Worm (Caenorhabditis elegans) whole organism, young adult: ENCODE results near the gene H01M10.1.
A peak's percentile ranks its signal among the peaks of the same experiment; 100 is the strongest.

Experiments used
- B0019.2 ChIP-seq: fragments of 200-800 bp; sonication (Bioruptor generic); conservative IDR thresholded peaks from 2 replicates; pipeline ENCODE4 v1.3.6; 2022; ENCODE audit warnings: missing genetic modification reagents, missing genetic modification characterization, missing compliant biosample characterization
- B0261.1 ChIP-seq: sonication (generic microtip); optimal IDR thresholded peaks from 2 replicates; lab custom pipeline; 2016; ENCODE audit warnings: mild to moderate bottlenecking, missing genetic modification characterization, moderate library complexity, missing compliant biosample characterization
- B0336.3 ChIP-seq: fragments of 200-800 bp; sonication (Bioruptor generic); IDR thresholded peaks from 2 replicates; pipeline ENCODE4 v1.3.6; 2022; ENCODE audit warnings: missing genetic modification characterization, missing compliant biosample characterization
- D2030.7 ChIP-seq: fragments of 200-800 bp; sonication (Bioruptor generic); IDR thresholded peaks from 2 replicates; pipeline ENCODE4 v1.3.6; 2022; ENCODE audit warnings: missing genetic modification reagents, missing genetic modification characterization, missing compliant biosample characterization
- F10E7.11 ChIP-seq: sonication (generic microtip); optimal IDR thresholded peaks from 2 replicates; lab custom pipeline; 2017; ENCODE audit warnings: mild to moderate bottlenecking, missing genetic modification characterization, moderate library complexity, missing compliant biosample characterization
- F33H1.4 ChIP-seq: fragments of 200-800 bp; sonication (Bioruptor generic); IDR thresholded peaks from 2 replicates; pipeline ENCODE4 v1.3.6; 2022; ENCODE audit warnings: missing genetic modification reagents, missing genetic modification characterization, missing compliant biosample characterization
- F39B2.1 ChIP-seq: fragments of 200-800 bp; sonication (Bioruptor generic); IDR thresholded peaks from 2 replicates; pipeline ENCODE4 v1.3.6; 2022; ENCODE audit warnings: missing genetic modification reagents, missing genetic modification characterization, missing compliant biosample characterization
- K11D2.4 ChIP-seq: fragments of 200-800 bp; sonication (Bioruptor generic); IDR thresholded peaks from 2 replicates; pipeline ENCODE4 v1.3.6; 2022; ENCODE audit warnings: missing genetic modification reagents, missing genetic modification characterization, missing compliant biosample characterization
- Y53F4B.3 ChIP-seq: fragments of 200-800 bp; sonication (Bioruptor generic); IDR thresholded peaks from 2 replicates; pipeline ENCODE4 v1.3.6; 2022; ENCODE audit warnings: missing genetic modification reagents, missing genetic modification characterization, missing compliant biosample characterization
- Y53G8AR.9 ChIP-seq: fragments of 200-800 bp; sonication (Bioruptor generic); conservative IDR thresholded peaks from 2 replicates; pipeline ENCODE4 v1.3.6; 2022; ENCODE audit warnings: missing genetic modification reagents, missing genetic modification characterization, missing compliant biosample characterization
- Y67H2A.10 ChIP-seq: fragments of 200-800 bp; sonication (Bioruptor generic); conservative IDR thresholded peaks from 2 replicates; pipeline ENCODE4 v1.3.6; 2022; ENCODE audit warnings: missing genetic modification reagents, missing genetic modification characterization, missing compliant biosample characterization
- ZK185.1 ChIP-seq: sonication (generic microtip); optimal IDR thresholded peaks from 2 replicates; lab custom pipeline; 2016; ENCODE audit warnings: mild to moderate bottlenecking, missing genetic modification characterization, missing compliant biosample characterization; ENCODE audit not compliant: poor library complexity, severe bottlenecking
- akir-1 ChIP-seq: fragments of 200-800 bp; sonication (Bioruptor generic); optimal IDR thresholded peaks from 2 replicates; lab custom pipeline; 2018; ENCODE audit warnings: mild to moderate bottlenecking, missing genetic modification characterization, moderate library complexity, missing compliant biosample characterization
- aptf-3 ChIP-seq: fragments of 200-800 bp; sonication (Bioruptor generic); IDR thresholded peaks from 2 replicates; pipeline ENCODE4 v1.3.6; 2022; ENCODE audit warnings: missing genetic modification characterization, missing compliant biosample characterization
- atf-7 ChIP-seq: sonication (generic microtip); optimal IDR thresholded peaks from 2 replicates; lab custom pipeline; 2017; ENCODE audit warnings: mild to moderate bottlenecking, missing genetic modification characterization, missing compliant biosample characterization
- attf-3 ChIP-seq: fragments of 200-800 bp; sonication (Bioruptor generic); conservative IDR thresholded peaks from 2 replicates; pipeline ENCODE4 v1.3.6; 2022; ENCODE audit warnings: missing genetic modification reagents, missing genetic modification characterization, missing compliant biosample characterization
- attf-5 ChIP-seq: fragments of 200-800 bp; sonication (Bioruptor generic); optimal IDR thresholded peaks from 2 replicates; lab custom pipeline; 2018; ENCODE audit warnings: mild to moderate bottlenecking, missing genetic modification characterization, missing compliant biosample characterization
- ceh-100 ChIP-seq: fragments of 200-800 bp; sonication (Bioruptor generic); IDR thresholded peaks from 2 replicates; pipeline ENCODE4 v1.3.6; 2022; ENCODE audit warnings: missing genetic modification reagents, missing genetic modification characterization, missing compliant biosample characterization
- ceh-27 ChIP-seq: fragments of 200-800 bp; sonication (Bioruptor generic); optimal IDR thresholded peaks from 2 replicates; lab custom pipeline; 2018; ENCODE audit warnings: mild to moderate bottlenecking, missing genetic modification characterization, moderate library complexity, missing compliant biosample characterization
- ceh-40 ChIP-seq: fragments of 200-800 bp; sonication (Bioruptor generic); IDR thresholded peaks from 2 replicates; pipeline ENCODE4 v1.3.6; 2022; ENCODE audit warnings: missing genetic modification characterization, missing compliant biosample characterization
- ceh-79 ChIP-seq: sonication (generic microtip); optimal IDR thresholded peaks from 2 replicates; lab custom pipeline; 2017; ENCODE audit warnings: mild to moderate bottlenecking, missing genetic modification characterization, missing compliant biosample characterization
- chd-7 ChIP-seq: sonication (generic microtip); optimal IDR thresholded peaks from 2 replicates; lab custom pipeline; 2016; ENCODE audit warnings: mild to moderate bottlenecking, missing genetic modification characterization, moderate library complexity, missing compliant biosample characterization
- dox-1 ChIP-seq: fragments of 200-800 bp; sonication (Bioruptor generic); IDR thresholded peaks from 2 replicates; pipeline ENCODE4 v1.3.6; 2022; ENCODE audit warnings: missing genetic modification reagents, missing genetic modification characterization, missing compliant biosample characterization
- dpff-1 ChIP-seq: sonication (generic microtip); optimal IDR thresholded peaks from 2 replicates; lab custom pipeline; 2017; ENCODE audit warnings: mild to moderate bottlenecking, missing genetic modification characterization, missing compliant biosample characterization
- egl-18 ChIP-seq: fragments of 200-800 bp; sonication (Bioruptor generic); IDR thresholded peaks from 2 replicates; pipeline ENCODE4 v1.3.6; 2022; ENCODE audit warnings: missing genetic modification reagents, missing genetic modification characterization, missing compliant biosample characterization
- ekl-4 ChIP-seq: fragments of 200-800 bp; sonication (Bioruptor generic); IDR thresholded peaks from 2 replicates; pipeline ENCODE4 v1.3.6; 2022; ENCODE audit warnings: missing genetic modification reagents, missing genetic modification characterization, missing compliant biosample characterization
- ets-4 ChIP-seq: fragments of 200-800 bp; sonication (Bioruptor generic); optimal IDR thresholded peaks from 2 replicates; lab custom pipeline; 2018; ENCODE audit warnings: mild to moderate bottlenecking, missing genetic modification characterization, missing compliant biosample characterization
- hlh-12 ChIP-seq: sonication (generic microtip); optimal IDR thresholded peaks from 2 replicates; lab custom pipeline; 2016; ENCODE audit warnings: missing genetic modification characterization, missing compliant biosample characterization
- hlh-26 ChIP-seq: fragments of 200-800 bp; sonication (Bioruptor generic); conservative IDR thresholded peaks from 2 replicates; pipeline ENCODE4 v1.3.6; 2022; ENCODE audit warnings: missing genetic modification reagents, missing genetic modification characterization, missing compliant biosample characterization
- lag-1 ChIP-seq: fragments of 200-800 bp; sonication (Bioruptor generic); IDR thresholded peaks from 2 replicates; pipeline ENCODE4 v1.3.6; 2022; ENCODE audit warnings: missing genetic modification reagents, missing genetic modification characterization, missing compliant biosample characterization
- lin-40 ChIP-seq: sonication (generic microtip); optimal IDR thresholded peaks from 2 replicates; lab custom pipeline; 2016; ENCODE audit warnings: missing genetic modification characterization, mild to moderate bottlenecking, missing compliant biosample characterization, missing genotype, missing genetic modification reagents
- lir-1 ChIP-seq: fragments of 200-800 bp; sonication (Bioruptor generic); conservative IDR thresholded peaks from 2 replicates; pipeline ENCODE4 v1.3.6; 2022; ENCODE audit warnings: missing genetic modification reagents, missing genetic modification characterization, missing compliant biosample characterization
- lsl-1 ChIP-seq: fragments of 200-800 bp; sonication (Bioruptor generic); optimal IDR thresholded peaks from 2 replicates; lab custom pipeline; 2018; ENCODE audit warnings: mild to moderate bottlenecking, missing genetic modification characterization, moderate library complexity, missing compliant biosample characterization
- nfyb-1 ChIP-seq: fragments of 200-800 bp; sonication (Bioruptor generic); IDR thresholded peaks from 2 replicates; pipeline ENCODE4 v1.3.6; 2022; ENCODE audit warnings: missing genetic modification reagents, missing genetic modification characterization, missing compliant biosample characterization
- nhr-80 ChIP-seq: sonication (generic microtip); optimal IDR thresholded peaks from 2 replicates; lab custom pipeline; 2016; ENCODE audit warnings: missing genetic modification characterization, missing compliant biosample characterization
- snpc-4 ChIP-seq, 5 experiments: fragments of 150-350 bp in 1 of 5; sonication (generic microtip) in 4 of 5; optimal IDR thresholded peaks; 2 replicates each; lab custom pipeline; 2014 to 2018; ENCODE audit warnings: missing genetic modification characterization in 5 of 5, missing biosample characterization in 3 of 5, antibody characterized with exemption in 2 of 5, mild to moderate bottlenecking in 2 of 5, missing compliant biosample characterization in 2 of 5, missing genotype in 2 of 5, moderate library complexity in 2 of 5, missing genetic modification reagents in 1 of 5
- tbp1 ChIP-seq: fragments of 200-800 bp; sonication (Bioruptor generic); optimal IDR thresholded peaks from 2 replicates; lab custom pipeline; 2018; ENCODE audit warnings: mild to moderate bottlenecking, missing genetic modification characterization, missing compliant biosample characterization
- tbx-9 ChIP-seq: sonication (generic microtip); optimal IDR thresholded peaks from 2 replicates; lab custom pipeline; 2016; ENCODE audit warnings: borderline replicate concordance, missing genetic modification characterization, inconsistent platforms, missing compliant biosample characterization
- xnd-1 ChIP-seq: sonication (generic microtip); optimal IDR thresholded peaks from 2 replicates; lab custom pipeline; 2016; ENCODE audit warnings: missing genotype, missing genetic modification reagents, missing genetic modification characterization, missing compliant biosample characterization
- zfh-2 ChIP-seq: fragments of 200-800 bp; sonication (Bioruptor generic); conservative IDR thresholded peaks from 2 replicates; pipeline ENCODE4 v1.3.6; 2022; ENCODE audit warnings: missing genetic modification reagents, missing genetic modification characterization, missing compliant biosample characterization
- ztf-18 ChIP-seq: sonication (generic microtip); optimal IDR thresholded peaks from 2 replicates; lab custom pipeline; 2016; ENCODE audit warnings: missing genotype, mild to moderate bottlenecking, missing genetic modification characterization, missing compliant biosample characterization
- ztf-22 ChIP-seq: fragments of 200-800 bp; sonication (Bioruptor generic); optimal IDR thresholded peaks from 2 replicates; lab custom pipeline; 2018; ENCODE audit warnings: mild to moderate bottlenecking, missing genetic modification characterization, moderate library complexity, missing compliant biosample characterization
- ztf-26 ChIP-seq: sonication (generic microtip); optimal IDR thresholded peaks from 2 replicates; lab custom pipeline; 2017; ENCODE audit warnings: missing genetic modification characterization, missing compliant biosample characterization

Gene H01M10.1

ce11 chrX:2577442-2577841 lies 2.9 kb downstream of the H01M10.1 start, which contains the start of gene ttr-42:
Gene ttr-42 (plus strand): TSS chrX:2577742.
- TF ChIP-seq nhr-80 (tag; lab: Kevin White, UChicago) (no peak), D2030.7 (GFP tag; lab: Robert Waterston, UW) (no peak), F39B2.1 (GFP tag; lab: Robert Waterston, UW) (no peak), xnd-1 (tag; lab: Kevin White, UChicago) (no peak), K11D2.4 (no peak), ceh-27 (GFP tag; lab: Kevin White, UChicago) (no peak)

ce11 chrX:2572646-2573149 lies 7.7 kb downstream of the H01M10.1 start, which contains the start of the genes ccd-5 and F52H2.1:
Gene ccd-5 (minus strand): TSS chrX:2572653.
Gene F52H2.1 (plus strand): TSS chrX:2573099.
- 0 out of 2 replicates have a peak, but pooled peaks have one; percentile 33 for TF ChIP-seq egl-18 (GFP tag; lab: Robert Waterston, UW)
- peak; percentile 29; the same call in 1 of the 2 replicates for TF ChIP-seq dox-1 (GFP tag; lab: Robert Waterston, UW)
- no peak for TF ChIP-seq dpff-1 (tag; lab: Kevin White, UChicago)
- peak; percentile 57; the same call in 1 of the 2 replicates for TF ChIP-seq zfh-2 (GFP tag; lab: Robert Waterston, UW)
- TF ChIP-seq, all 124 proteins: peak for 3

- no peak for TF ChIP-seq ceh-40 (GFP tag; lab: Robert Waterston, UW)
- no peak for TF ChIP-seq lsl-1 (GFP tag; lab: Kevin White, UChicago)
- TF ChIP-seq chd-7 (tag; lab: Kevin White, UChicago), result peak; percentile 22
- TF ChIP-seq hlh-12, result no peak
- TF ChIP-seq ztf-18 (tag; lab: Kevin White, UChicago), result no peak
- TF ChIP-seq B0336.3 (GFP tag; lab: Robert Waterston, UW), result peak; percentile 81
- TF ChIP-seq aptf-3 (GFP tag; lab: Robert Waterston, UW), result no peak
- TF ChIP-seq ceh-100 (GFP tag; lab: Robert Waterston, UW), result no peak
- TF ChIP-seq attf-3 (GFP tag; lab: Robert Waterston, UW), result no peak
- peak; percentile 57 for TF ChIP-seq akir-1 (GFP tag; lab: Kevin White, UChicago)
- peak; percentile 6 for TF ChIP-seq ZK185.1
- no peak for TF ChIP-seq hlh-26 (GFP tag; lab: Robert Waterston, UW)
- TF ChIP-seq B0261.1 (tag; lab: Kevin White, UChicago), result no peak
- no peak for TF ChIP-seq snpc-4 (GFP tag; optimal IDR thresholded peaks at IDR 0.05; lab: Kevin White, UChicago)
- TF ChIP-seq snpc-4 (tag; optimal IDR thresholded peaks at IDR 0.05; lab: Kevin White, UChicago), result no peak
- TF ChIP-seq F10E7.11 (tag; lab: Kevin White, UChicago), result no peak
- TF ChIP-seq ztf-22 (GFP tag; lab: Kevin White, UChicago), result peak; percentile 73
- no peak for TF ChIP-seq ceh-79 (tag; lab: Kevin White, UChicago)
- TF ChIP-seq egl-18 (GFP tag; lab: Robert Waterston, UW), result no peak
- TF ChIP-seq tbp1 (GFP tag; lab: Kevin White, UChicago), result peak; percentile 37
- TF ChIP-seq xnd-1 (tag; lab: Kevin White, UChicago), result no peak
- no peak for TF ChIP-seq Y67H2A.10 (GFP tag; lab: Robert Waterston, UW)
- no peak for TF ChIP-seq attf-5
- TF ChIP-seq nfyb-1 (GFP tag; lab: Robert Waterston, UW), result peak; percentile 84
- TF ChIP-seq lag-1 (GFP tag; lab: Robert Waterston, UW), result no peak
- no peak for TF ChIP-seq B0019.2 (GFP tag; lab: Robert Waterston, UW)
- TF ChIP-seq Y53G8AR.9, result 0 out of 2 replicates have a peak, but pooled peaks have one; percentile 46
- no peak for TF ChIP-seq lir-1 (GFP tag; lab: Robert Waterston, UW)
- peak; percentile 66 for TF ChIP-seq ets-4 (GFP tag; lab: Kevin White, UChicago)
- no peak for TF ChIP-seq Y53F4B.3 (GFP tag; lab: Robert Waterston, UW)
- TF ChIP-seq F39B2.1 (GFP tag; lab: Robert Waterston, UW), result no peak
- peak; percentile 72 for TF ChIP-seq atf-7 (tag; lab: Kevin White, UChicago)
- TF ChIP-seq ztf-26 (tag; lab: Kevin White, UChicago), result no peak
- no peak for TF ChIP-seq tbx-9 (tag; lab: Kevin White, UChicago)
- no peak for TF ChIP-seq F33H1.4 (GFP tag; lab: Robert Waterston, UW)
- peak; percentile 53 for TF ChIP-seq lin-40 (tag; lab: Kevin White, UChicago)
- no peak for TF ChIP-seq ekl-4 (GFP tag; lab: Robert Waterston, UW)
- no peak for TF ChIP-seq zfh-2 (GFP tag; lab: Robert Waterston, UW)
Measured at ce11 chrX:2569040-2569439, 11.3 kb downstream of the H01M10.1 start.
